Worm (Caenorhabditis elegans) whole organism, L4 larva: ENCODE measurements around the gene B0034.2.

ENCODE experiments used
- D1046.2 ChIP-seq: fragments of 200-800 bp; sonication (Bioruptor generic); IDR thresholded peaks from 2 replicates; pipeline ENCODE4 v1.3.6; 2022; ENCODE audit warnings: missing genetic modification characterization, missing compliant biosample characterization
- F44E2.7 ChIP-seq: fragments of 200-800 bp; sonication (Bioruptor generic); IDR thresholded peaks from 2 replicates; pipeline ENCODE4 v2.1.2; 2022; ENCODE audit warnings: missing genetic modification characterization, missing compliant biosample characterization
- T20F7.1 ChIP-seq: fragments of 200-800 bp; sonication (Bioruptor generic); optimal IDR thresholded peaks from 2 replicates; lab custom pipeline; 2018; ENCODE audit warnings: mild to moderate bottlenecking, missing genetic modification characterization, missing compliant biosample characterization
- Y75B8A.6 ChIP-seq: fragments of 200-800 bp; sonication (Bioruptor generic); IDR thresholded peaks from 2 replicates; pipeline ENCODE4 v1.3.6; 2022; ENCODE audit warnings: missing genetic modification reagents, missing genetic modification characterization, missing compliant biosample characterization
- ZK337.2 ChIP-seq: fragments of 200-800 bp; sonication (Bioruptor generic); IDR thresholded peaks from 2 replicates; pipeline ENCODE4 v1.3.6; 2022; ENCODE audit warnings: missing genetic modification reagents, missing genetic modification characterization, missing compliant biosample characterization
- aha-1 ChIP-seq: fragments of 150-350 bp; peaks from one replicate; lab custom pipeline; 2014; ENCODE audit warnings: missing biosample characterization, missing genetic modification characterization
- ama-1 ChIP-seq: fragments of 150-350 bp; optimal IDR thresholded peaks from 2 replicates; lab custom pipeline; 2014; ENCODE audit warnings: inconsistent platforms, mixed read lengths
- ceh-82 ChIP-seq: sonication (generic microtip); optimal IDR thresholded peaks from 2 replicates; lab custom pipeline; 2017; ENCODE audit warnings: missing biosample characterization, missing genetic modification characterization
- daf-16 ChIP-seq, 3 experiments: sonication (generic microtip); optimal IDR thresholded peaks; 2 replicates each; lab custom pipeline; 2016 to 2017; ENCODE audit warnings: missing genetic modification characterization in 3 of 3, missing genetic modification reagents in 3 of 3, mild to moderate bottlenecking in 2 of 3, missing compliant biosample characterization in 2 of 3, missing biosample characterization in 1 of 3, moderate library complexity in 1 of 3
- dmd-6 ChIP-seq: fragments of 200-800 bp; sonication (Bioruptor generic); IDR thresholded peaks from 2 replicates; pipeline ENCODE4 v1.3.6; 2022; ENCODE audit warnings: missing genetic modification reagents, missing genetic modification characterization, missing compliant biosample characterization
- dmd-8 ChIP-seq: fragments of 200-800 bp; sonication (Bioruptor generic); IDR thresholded peaks from 2 replicates; pipeline ENCODE4 v1.3.6; 2022; ENCODE audit warnings: missing genetic modification characterization, missing compliant biosample characterization
- duxl-1 ChIP-seq: sonication (generic microtip); optimal IDR thresholded peaks from 2 replicates; lab custom pipeline; 2016; ENCODE audit warnings: mild to moderate bottlenecking, missing genetic modification characterization, moderate library complexity, missing compliant biosample characterization; ENCODE audit not compliant: poor library complexity
- dve-1 ChIP-seq: sonication (generic microtip); optimal IDR thresholded peaks from 2 replicates; lab custom pipeline; 2017; ENCODE audit warnings: antibody characterized with exemption, mild to moderate bottlenecking, missing genetic modification characterization, missing compliant biosample characterization; ENCODE audit not compliant: insufficient read depth
- egl-43 ChIP-seq: fragments of 200-800 bp; sonication (Bioruptor generic); IDR thresholded peaks from 2 replicates; pipeline ENCODE4 v1.3.6; 2022; ENCODE audit warnings: missing genetic modification reagents, missing genetic modification characterization, missing compliant biosample characterization
- hif-1 ChIP-seq, 2 experiments: sonication (generic microtip); optimal IDR thresholded peaks; 2 replicates each; lab custom pipeline; 2016 to 2017; ENCODE audit warnings: missing compliant biosample characterization in 2 of 2, missing genetic modification characterization in 2 of 2, missing genetic modification reagents in 2 of 2, missing genotype in 2 of 2, mild to moderate bottlenecking in 1 of 2
- hlh-11 ChIP-seq: fragments of 200-800 bp; sonication (Bioruptor generic); optimal IDR thresholded peaks from 2 replicates; lab custom pipeline; 2018; ENCODE audit warnings: mild to moderate bottlenecking, missing genetic modification characterization, missing compliant biosample characterization
- hlh-30 ChIP-seq: sonication (generic microtip); optimal IDR thresholded peaks from 2 replicates; lab custom pipeline; 2017; ENCODE audit warnings: antibody characterized with exemption, mild to moderate bottlenecking, missing genetic modification characterization, missing compliant biosample characterization; ENCODE audit not compliant: insufficient read depth
- hmg-1.1 ChIP-seq: fragments of 200-800 bp; sonication (Bioruptor generic); IDR thresholded peaks from 2 replicates; pipeline ENCODE4 v1.3.6; 2022; ENCODE audit warnings: missing genetic modification reagents, missing genetic modification characterization, missing compliant biosample characterization
- lin-39 ChIP-seq: fragments of 150-350 bp; optimal IDR thresholded peaks from 2 replicates; lab custom pipeline; 2014; ENCODE audit warnings: missing biosample characterization, missing genetic modification reagents, missing genetic modification characterization
- lsy-2 ChIP-seq, 2 experiments: fragments of 150-350 bp in 1 of 2; sonication (generic microtip) in 1 of 2; optimal IDR thresholded peaks; 2 replicates each; lab custom pipeline; 2014 to 2017; ENCODE audit warnings: missing biosample characterization in 2 of 2, missing genetic modification characterization in 2 of 2
- madf-9 ChIP-seq: fragments of 200-800 bp; sonication (Bioruptor generic); conservative IDR thresholded peaks from 2 replicates; pipeline ENCODE4 v1.3.6; 2022; ENCODE audit warnings: missing genetic modification reagents, missing genetic modification characterization, missing compliant biosample characterization
- mdl-1 ChIP-seq, 2 experiments: fragments of 150-350 bp in 1 of 2; sonication (generic microtip) in 1 of 2; optimal IDR thresholded peaks; 2 replicates each; lab custom pipeline; 2014 to 2017; ENCODE audit warnings: missing biosample characterization in 2 of 2, missing genetic modification characterization in 2 of 2
- mdt-29 ChIP-seq: fragments of 200-800 bp; sonication (Bioruptor generic); IDR thresholded peaks from 2 replicates; pipeline ENCODE4 v1.3.6; 2022; ENCODE audit warnings: missing genetic modification reagents, missing genetic modification characterization, missing compliant biosample characterization
- mep-1 ChIP-seq: fragments of 150-350 bp; sonication (generic microtip); optimal IDR thresholded peaks from 3 replicates; lab custom pipeline; 2014; ENCODE audit warnings: missing biosample characterization, missing genetic modification characterization
- mes-2 ChIP-seq: sonication (generic microtip); optimal IDR thresholded peaks from 2 replicates; lab custom pipeline; 2016; ENCODE audit warnings: missing genotype, mild to moderate bottlenecking, missing genetic modification characterization, missing compliant biosample characterization; ENCODE audit not compliant: poor library complexity, severe bottlenecking
- mxl-3 ChIP-seq: fragments of 200-800 bp; sonication (Bioruptor generic); optimal IDR thresholded peaks from 2 replicates; lab custom pipeline; 2018; ENCODE audit warnings: mild to moderate bottlenecking, missing genetic modification characterization, missing compliant biosample characterization
- nhr-102 ChIP-seq: sonication (generic microtip); optimal IDR thresholded peaks from 2 replicates; lab custom pipeline; 2016; ENCODE audit warnings: mild to moderate bottlenecking, missing genetic modification characterization, moderate library complexity, missing compliant biosample characterization
- nhr-111 ChIP-seq: fragments of 200-800 bp; sonication (Bioruptor generic); optimal IDR thresholded peaks from 2 replicates; lab custom pipeline; 2018; ENCODE audit warnings: mild to moderate bottlenecking, missing genetic modification characterization, missing compliant biosample characterization
- nhr-25 ChIP-seq: sonication (generic microtip); optimal IDR thresholded peaks from 2 replicates; lab custom pipeline; 2017; ENCODE audit warnings: missing genetic modification characterization, mild to moderate bottlenecking, missing compliant biosample characterization, antibody characterized with exemption, moderate library complexity, borderline replicate concordance; ENCODE audit not compliant: insufficient read depth
- nhr-28 ChIP-seq: fragments of 150-350 bp; optimal IDR thresholded peaks from 2 replicates; lab custom pipeline; 2014; ENCODE audit warnings: missing biosample characterization, missing genetic modification characterization
- nhr-77 ChIP-seq: fragments of 150-350 bp; optimal IDR thresholded peaks from 2 replicates; lab custom pipeline; 2014; ENCODE audit warnings: missing biosample characterization, missing genetic modification characterization
- pha-4 ChIP-seq, 2 experiments: fragments of 150-350 bp in 1 of 2; fragments of 200-800 bp in 1 of 2; sonication (Bioruptor generic) in 1 of 2; IDR thresholded peaks in 1 of 2; optimal IDR thresholded peaks in 1 of 2; 2 replicates each; pipeline versions ENCODE4 v1.3.6 to Lab custom; 2014 to 2022; ENCODE audit warnings: missing genetic modification characterization in 2 of 2, missing genetic modification reagents in 2 of 2, missing biosample characterization in 1 of 2, missing compliant biosample characterization in 1 of 2
- php-3 ChIP-seq: fragments of 200-800 bp; sonication (Bioruptor generic); IDR thresholded peaks from 2 replicates; pipeline ENCODE4 v1.3.6; 2022; ENCODE audit warnings: missing genetic modification reagents, missing genetic modification characterization, missing compliant biosample characterization
- tra-1 ChIP-seq: fragments of 200-800 bp; sonication (Bioruptor generic); IDR thresholded peaks from 2 replicates; pipeline ENCODE4 v1.3.6; 2022; ENCODE audit warnings: missing genetic modification reagents, missing genetic modification characterization, missing compliant biosample characterization
- unc-62 ChIP-seq, 3 experiments: fragments of 150-350 bp in 1 of 3; sonication (generic microtip); optimal IDR thresholded peaks in 2 of 3; peaks in 1 of 3; 1 replicate in 1 of 3; 2 replicates in 2 of 3; lab custom pipeline; 2014 to 2017; ENCODE audit warnings: missing biosample characterization in 3 of 3, missing genetic modification characterization in 3 of 3, missing genetic modification reagents in 3 of 3, missing genotype in 1 of 3
- vab-7 ChIP-seq: fragments of 200-800 bp; sonication (Bioruptor generic); IDR thresholded peaks from 2 replicates; pipeline ENCODE4 v1.3.6; 2022; ENCODE audit warnings: missing genetic modification reagents, missing genetic modification characterization, missing compliant biosample characterization
- zip-2 ChIP-seq: fragments of 150-350 bp; optimal IDR thresholded peaks from 2 replicates; lab custom pipeline; 2014; ENCODE audit warnings: missing biosample characterization, missing genetic modification characterization
- ztf-11 ChIP-seq: fragments of 150-350 bp; optimal IDR thresholded peaks from 2 replicates; lab custom pipeline; 2014; ENCODE audit warnings: missing biosample characterization, missing genetic modification characterization

B0034.2 gene

ce11 chrII:5931904-5932764, 12.0 kb downstream of the B0034.2 start (continued):
- TF ChIP-seq dmd-6 (GFP tag; lab: Robert Waterston, UW) (peak; percentile 87), mdl-1 (tag; optimal IDR thresholded peaks at IDR 0.05; lab: Kevin White, UChicago) (peak in 1 of 2 experiments; percentile 14), madf-9 (no peak), lin-39 (no peak), vab-7 (GFP tag; lab: Robert Waterston, UW) (no peak), lsy-2 (tag; optimal IDR thresholded peaks at IDR 0.05; lab: Kevin White, UChicago) (peak in 1 of 2 experiments; percentile 8)
- TF ChIP-seq, all 104 proteins: peak for 22

- TF ChIP-seq lin-39: no peak
- TF ChIP-seq D1046.2 (GFP tag; lab: Robert Waterston, UW): no peak
- no peak for TF ChIP-seq zip-2 (tag; lab: Kevin White, UChicago)
- no peak for TF ChIP-seq T20F7.1 (GFP tag; lab: Kevin White, UChicago)
- TF ChIP-seq mdl-1 (tag; optimal IDR thresholded peaks at IDR 0.05; lab: Kevin White, UChicago): peak in 1 of 2 experiments; percentile 65
- peak; percentile 27 for TF ChIP-seq nhr-77 (tag; lab: Kevin White, UChicago)
- peak; percentile 72 for TF ChIP-seq hlh-11 (tag; lab: Kevin White, UChicago)
- TF ChIP-seq dmd-6 (GFP tag; lab: Robert Waterston, UW): peak; percentile 43; the same call in 1 of the 2 replicates
- TF ChIP-seq duxl-1: no peak
- TF ChIP-seq mxl-3 (GFP tag; lab: Kevin White, UChicago): peak; percentile 66
- TF ChIP-seq mes-2 (tag; lab: Kevin White, UChicago): peak; percentile 62
- TF ChIP-seq hmg-1.1 (GFP tag; lab: Robert Waterston, UW): peak; percentile 39; the same call in 1 of the 2 replicates
- TF ChIP-seq mdt-29 (GFP tag; lab: Robert Waterston, UW): no peak
- no peak for TF ChIP-seq ama-1
- peak in 1 of 2 experiments; percentile 51 for TF ChIP-seq unc-62 (GFP tag; optimal IDR thresholded peaks at IDR 0.05 in 1 of 2; lab: Kevin White, UChicago)
- TF ChIP-seq unc-62 (tag; optimal IDR thresholded peaks at IDR 0.05; lab: Kevin White, UChicago): no peak
- TF ChIP-seq F44E2.7 (GFP tag; lab: Robert Waterston, UW): no peak
- peak in 1 of 2 experiments; percentile 7 for TF ChIP-seq hif-1 (tag; optimal IDR thresholded peaks at IDR 0.05; lab: Kevin White, UChicago)
- TF ChIP-seq Y75B8A.6 (GFP tag; lab: Robert Waterston, UW): no peak
- TF ChIP-seq nhr-28 (tag; lab: Kevin White, UChicago): peak; percentile 84
- peak; percentile 77 for TF ChIP-seq aha-1 (tag; lab: Kevin White, UChicago)
- TF ChIP-seq hlh-30 (tag; lab: Kevin White, UChicago): peak; percentile 51
- TF ChIP-seq mep-1 (tag; lab: Kevin White, UChicago): peak; percentile 42
- TF ChIP-seq pha-4 (GFP tag; IDR thresholded peaks at IDR 0.05; lab: Robert Waterston, UW): no peak
- peak; percentile 40 for TF ChIP-seq pha-4 (tag; optimal IDR thresholded peaks at IDR 0.05; lab: Kevin White, UChicago)
- TF ChIP-seq tra-1 (GFP tag; lab: Robert Waterston, UW): 0 out of 2 replicates have a peak, but pooled peaks have one; percentile 21
- no peak for TF ChIP-seq nhr-111 (GFP tag; lab: Kevin White, UChicago)
- no peak for TF ChIP-seq daf-16 (GFP tag; optimal IDR thresholded peaks at IDR 0.05; lab: Kevin White, UChicago)
- TF ChIP-seq daf-16 (tag; optimal IDR thresholded peaks at IDR 0.05; lab: Kevin White, UChicago): peak; percentile 37
- no peak for TF ChIP-seq ZK337.2
- no peak for TF ChIP-seq ceh-82 (tag; lab: Kevin White, UChicago)
- no peak for TF ChIP-seq php-3 (GFP tag; lab: Robert Waterston, UW)
- peak in 1 of 2 experiments; percentile 21 for TF ChIP-seq lsy-2 (tag; optimal IDR thresholded peaks at IDR 0.05; lab: Kevin White, UChicago)
- TF ChIP-seq egl-43 (GFP tag; lab: Robert Waterston, UW): no peak
- no peak for TF ChIP-seq nhr-102 (tag; lab: Kevin White, UChicago)
- TF ChIP-seq nhr-25 (tag; lab: Kevin White, UChicago): peak; percentile 41
- TF ChIP-seq ztf-11 (tag; lab: Kevin White, UChicago): no peak
- peak; percentile 26 for TF ChIP-seq dve-1 (tag; lab: Kevin White, UChicago)
- peak; percentile 53; the same call in 1 of the 2 replicates for TF ChIP-seq dmd-8 (GFP tag; lab: Robert Waterston, UW)
Measured at ce11 chrII:5931109-5931508, 13.1 kb downstream of the B0034.2 start.
